Worm (Caenorhabditis elegans) whole organism, dauer: ENCODE measurements around the gene par-1.

ENCODE experiments used
- unc-62 ChIP-seq: sonication (generic microtip); optimal IDR thresholded peaks from 2 replicates; lab custom pipeline; 2017; ENCODE audit warnings: missing biosample characterization, missing genetic modification reagents, missing genetic modification characterization

Gene par-1

ce11 chrV:14126341-14126924, 18.7 kb downstream of the par-1 start:
- no peak for TF ChIP-seq unc-62 (GFP tag; lab: Kevin White, UChicago)

DNA sequence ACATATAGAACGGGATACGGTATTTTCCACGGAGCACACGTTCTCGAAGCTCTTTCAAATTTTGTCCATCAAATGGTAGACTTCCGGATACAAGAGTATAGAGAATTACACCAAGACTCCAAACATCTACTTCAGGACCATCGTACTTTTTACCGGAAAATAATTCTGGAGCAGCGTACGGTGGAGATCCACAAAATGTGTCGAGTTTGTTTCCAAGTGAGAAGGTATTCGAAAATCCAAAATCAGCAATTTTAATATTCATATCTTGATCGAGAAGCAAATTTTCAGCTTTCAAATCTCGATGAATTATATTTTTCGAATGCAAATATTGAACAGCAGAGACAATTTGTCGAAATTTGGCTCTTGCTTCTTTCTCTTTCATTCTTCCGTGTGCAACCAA, 22.0 kb downstream of the par-1 start:
- TF ChIP-seq unc-62 (GFP tag; lab: Kevin White, UChicago) = no peak

ce11 chrV:14120674-14121073, 24.5 kb downstream of the par-1 start:
- TF ChIP-seq unc-62 (GFP tag; lab: Kevin White, UChicago) = no peak

DNA sequence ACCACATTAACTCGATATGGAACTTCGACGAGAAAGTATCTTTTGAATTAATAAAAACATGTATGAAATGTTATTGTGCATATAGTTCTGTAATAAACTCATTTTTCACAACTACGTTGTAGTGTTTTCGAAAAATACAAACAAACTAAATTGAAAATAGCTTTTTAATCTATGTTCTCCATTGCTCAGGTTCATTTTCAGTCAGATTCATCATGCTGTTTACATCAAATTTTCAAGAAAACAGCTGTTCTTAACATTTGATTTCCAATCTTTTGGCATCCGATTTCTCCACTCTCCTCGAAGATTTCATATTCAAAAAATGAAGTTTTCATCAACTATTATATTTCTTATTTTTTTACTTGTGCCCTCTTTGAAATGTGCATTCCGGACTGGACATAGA, 35.1 kb downstream of the par-1 start, which contains the start of gene H39E23.2:
TSS of gene H39E23.2 (plus strand) at position 301 of the 400 bp plus-strand sequence.
- TF ChIP-seq unc-62 (GFP tag; lab: Kevin White, UChicago) = no peak

DNA sequence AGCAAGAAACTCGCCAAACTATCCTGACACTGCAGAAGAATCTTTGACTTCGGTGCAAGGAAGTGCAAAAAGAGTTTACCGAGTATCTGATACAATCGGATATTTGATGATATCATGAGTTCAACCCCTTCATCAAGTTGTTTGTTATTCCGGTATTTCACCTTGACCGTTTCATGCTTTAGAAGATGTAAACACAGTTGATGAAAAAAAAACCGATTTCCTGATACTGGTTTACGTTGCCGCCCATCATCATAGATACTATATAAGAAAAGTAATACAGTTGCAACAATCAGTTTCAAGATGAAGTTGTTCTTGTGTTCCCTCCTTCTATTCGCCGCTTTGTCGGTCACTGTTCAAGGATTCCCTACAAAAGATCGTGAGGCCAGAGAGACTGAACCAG, 37.7 kb downstream of the par-1 start, which contains the start of gene H39E23.3:
TSS of gene H39E23.3 (plus strand) at position 301 of the 400 bp plus-strand sequence.
- TF ChIP-seq unc-62 (GFP tag; lab: Kevin White, UChicago) = no peak

DNA sequence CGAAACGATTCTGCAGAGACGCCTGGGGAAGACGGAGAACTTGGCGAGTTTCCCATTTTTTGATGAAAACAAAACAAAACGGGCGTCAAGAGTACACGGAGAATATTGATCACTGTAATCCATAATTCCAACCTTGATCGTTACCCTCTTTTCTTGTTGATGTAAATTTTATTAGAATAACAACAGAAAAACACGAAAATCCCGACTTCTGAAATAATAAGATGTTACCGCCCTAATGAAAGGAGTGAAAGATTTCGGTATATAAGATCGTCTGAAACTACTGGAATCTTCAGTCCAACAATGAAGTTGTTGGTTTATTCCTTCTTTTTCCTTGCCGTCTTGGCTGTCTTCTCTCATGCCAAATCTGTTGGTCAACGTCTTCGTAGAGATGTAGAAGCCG, 41.2 kb downstream of the par-1 start, which contains the start of gene D1086.9:
TSS of gene D1086.9 (plus strand) at position 301 of the 400 bp plus-strand sequence.
- no peak for TF ChIP-seq unc-62 (GFP tag; lab: Kevin White, UChicago)

DNA sequence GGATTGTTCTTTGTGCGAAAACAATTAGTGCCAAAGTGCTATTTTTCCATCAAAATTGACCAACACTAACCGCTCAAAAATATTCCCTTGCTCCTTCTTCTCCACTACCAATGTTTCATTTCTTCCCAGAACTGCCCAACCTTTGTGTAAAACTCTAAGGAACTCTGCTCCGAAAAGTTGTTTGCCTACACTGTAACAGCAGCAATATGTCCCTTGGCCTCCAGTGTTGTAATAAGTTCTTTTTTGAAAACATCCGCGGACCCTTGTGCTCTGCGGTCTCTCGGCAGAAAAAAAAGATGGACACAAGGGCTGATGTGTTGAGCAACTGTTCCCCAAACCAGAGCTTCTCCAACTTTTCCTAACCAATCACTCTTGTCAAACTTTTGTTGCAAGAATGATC, 44.3 kb downstream of the par-1 start, which contains the start of gene D1086.12:
TSS of gene D1086.12 (plus strand) at position 301 of the 400 bp plus-strand sequence.
- no peak for TF ChIP-seq unc-62 (GFP tag; lab: Kevin White, UChicago)

DNA sequence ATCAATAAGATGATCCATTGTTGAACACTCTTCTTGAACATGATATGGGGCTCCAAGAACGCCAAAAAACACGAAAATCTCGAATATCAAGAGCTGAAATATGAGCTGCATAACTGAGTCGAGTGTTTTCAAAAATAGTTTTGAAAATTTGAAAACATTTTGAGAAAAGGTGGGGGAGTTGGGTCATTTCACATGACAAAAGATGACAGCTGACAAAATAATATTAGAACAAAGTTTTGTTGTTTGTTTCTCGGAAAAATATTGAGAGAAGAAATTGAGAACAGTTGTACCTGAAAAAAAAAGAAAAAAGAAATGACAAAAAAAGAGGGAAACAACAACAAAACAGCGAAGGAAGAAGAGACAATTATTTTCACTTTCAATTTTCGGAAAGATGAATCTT, 46.6 kb downstream of the par-1 start, which contains the start of the genes D1086.2 and D1086.1:
TSS of gene D1086.2 (minus strand) at position 150 of the 400 bp plus-strand sequence.
TSS of gene D1086.1 (plus strand) at position 340 of the 400 bp plus-strand sequence.
- TF ChIP-seq unc-62 (GFP tag; lab: Kevin White, UChicago) = no peak

- TF ChIP-seq unc-62 (GFP tag; lab: Kevin White, UChicago) = no peak
Observed at ce11 chrV:14097358-14097757, 47.8 kb downstream of the par-1 start.

ce11 chrV:14094953-14095352, 50.2 kb downstream of the par-1 start:
- TF ChIP-seq unc-62 (GFP tag; lab: Kevin White, UChicago) = no peak

DNA sequence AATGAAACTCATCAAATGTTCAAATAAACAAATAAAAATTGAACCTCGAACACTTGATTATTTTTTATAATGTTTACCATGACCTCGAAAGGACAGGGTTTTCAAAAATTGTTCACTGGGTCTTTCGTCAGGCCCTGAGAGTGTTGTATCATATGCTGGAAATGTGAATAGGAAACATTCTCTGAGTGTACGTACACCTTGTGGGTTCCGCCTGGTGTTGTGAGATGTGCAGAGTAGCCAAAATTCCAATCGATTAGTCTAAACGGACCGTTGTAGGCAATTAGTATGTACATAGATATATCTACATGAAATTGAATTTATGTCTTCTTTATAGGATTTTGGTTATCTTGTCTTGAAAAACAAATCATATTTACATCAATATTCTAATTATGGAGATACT, 50.6 kb downstream of the par-1 start:
- TF ChIP-seq unc-62 (GFP tag; lab: Kevin White, UChicago) = no peak

DNA sequence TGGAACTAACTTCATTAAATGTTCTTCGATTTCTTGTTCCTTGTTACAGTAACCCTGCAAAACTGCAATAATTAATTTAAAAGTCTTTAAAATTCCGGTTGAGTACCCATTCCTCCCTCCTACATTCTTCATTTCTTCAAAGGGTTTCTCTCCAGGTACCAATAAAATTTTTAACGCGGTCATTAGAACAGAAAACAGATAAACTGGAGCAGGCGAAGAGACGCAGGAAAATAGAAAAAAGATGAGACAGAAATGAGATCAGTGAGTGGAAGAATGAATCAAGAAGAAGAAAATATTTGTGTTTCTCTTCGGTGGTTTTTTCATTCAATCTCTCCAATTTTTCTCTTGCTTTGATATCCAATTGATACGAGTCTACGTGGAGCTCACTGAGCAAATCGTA, 51.4 kb downstream of the par-1 start, which contains the start of gene D1086.8:
TSS of gene D1086.8 (plus strand) at position 301 of the 400 bp plus-strand sequence.
- TF ChIP-seq unc-62 (GFP tag; lab: Kevin White, UChicago) = no peak

ce11 chrV:14092403-14092802, 52.8 kb downstream of the par-1 start, which contains the start of gene D1086.3:
Gene D1086.3 (plus strand): TSS chrV:14092792.
- TF ChIP-seq unc-62 (GFP tag; lab: Kevin White, UChicago) = no peak

ce11 chrV:14090309-14090967, 54.7 kb downstream of the par-1 start, which contains the start of the genes D1086.5 and him-5:
Gene D1086.5 (minus strand): TSS chrV:14090359.
Gene him-5 (plus strand): TSS chrV:14090426.
- no peak for TF ChIP-seq unc-62 (GFP tag; lab: Kevin White, UChicago)

DNA sequence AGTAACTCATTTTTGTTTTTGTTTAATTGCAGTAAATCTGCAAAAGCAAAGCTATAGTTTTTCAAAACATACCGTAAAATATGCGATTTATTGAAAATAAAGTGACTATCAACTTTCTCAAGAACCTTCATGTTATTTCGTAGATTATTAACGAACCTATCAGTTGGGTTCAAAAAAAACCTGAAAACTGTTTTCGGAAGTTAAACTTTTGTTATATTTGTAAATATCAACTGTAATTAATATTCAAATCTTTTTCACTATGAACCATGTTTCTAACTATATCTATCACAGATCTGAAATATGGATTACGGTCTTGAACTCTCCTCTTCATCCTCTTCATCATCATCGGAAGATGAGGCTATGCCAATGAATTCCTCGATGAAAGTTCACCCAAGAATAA, 57.1 kb downstream of the par-1 start, which contains the start of gene D1086.19:
TSS of gene D1086.19 (plus strand) at position 301 of the 400 bp plus-strand sequence.
- no peak for TF ChIP-seq unc-62 (GFP tag; lab: Kevin White, UChicago)

ce11 chrV:14085589-14085988, 59.6 kb downstream of the par-1 start, which contains the start of gene D1086.18:
Gene D1086.18 (plus strand): TSS chrV:14085889.
- no peak for TF ChIP-seq unc-62 (GFP tag; lab: Kevin White, UChicago)
